Worm (Caenorhabditis elegans) whole organism, L4 larva: ENCODE results near the gene F59D12.5.

Experiments used
- D1046.2 ChIP-seq: fragments of 200-800 bp; sonication (Bioruptor generic); IDR thresholded peaks from 2 replicates; pipeline ENCODE4 v1.3.6; 2022; ENCODE audit warnings: missing genetic modification characterization, missing compliant biosample characterization
- F44E2.7 ChIP-seq: fragments of 200-800 bp; sonication (Bioruptor generic); IDR thresholded peaks from 2 replicates; pipeline ENCODE4 v2.1.2; 2022; ENCODE audit warnings: missing genetic modification characterization, missing compliant biosample characterization
- T20F7.1 ChIP-seq: fragments of 200-800 bp; sonication (Bioruptor generic); optimal IDR thresholded peaks from 2 replicates; lab custom pipeline; 2018; ENCODE audit warnings: mild to moderate bottlenecking, missing genetic modification characterization, missing compliant biosample characterization
- T26A8.4 ChIP-seq: fragments of 200-800 bp; sonication (Bioruptor generic); IDR thresholded peaks from 2 replicates; pipeline ENCODE4 v1.3.6; 2022; ENCODE audit warnings: missing genetic modification characterization, missing compliant biosample characterization
- Y105C5A.15 ChIP-seq: fragments of 200-800 bp; sonication (Bioruptor generic); IDR thresholded peaks from 2 replicates; pipeline ENCODE4 v1.3.6; 2022; ENCODE audit warnings: missing genetic modification characterization, missing compliant biosample characterization
- Y48G9A.11 ChIP-seq: fragments of 200-800 bp; sonication (Bioruptor generic); IDR thresholded peaks from 2 replicates; pipeline ENCODE4 v1.3.6; 2022; ENCODE audit warnings: missing genetic modification reagents, missing genetic modification characterization, missing compliant biosample characterization
- Y75B8A.6 ChIP-seq: fragments of 200-800 bp; sonication (Bioruptor generic); IDR thresholded peaks from 2 replicates; pipeline ENCODE4 v1.3.6; 2022; ENCODE audit warnings: missing genetic modification reagents, missing genetic modification characterization, missing compliant biosample characterization
- aly-2 ChIP-seq: sonication (generic microtip); optimal IDR thresholded peaks from 2 replicates; lab custom pipeline; 2018; ENCODE audit warnings: missing biosample characterization, missing genetic modification characterization
- arid-1 ChIP-seq: fragments of 200-800 bp; sonication (Bioruptor generic); conservative IDR thresholded peaks from 2 replicates; pipeline ENCODE4 v1.3.6; 2022; ENCODE audit warnings: missing genetic modification reagents, missing genetic modification characterization, missing compliant biosample characterization
- attf-4 ChIP-seq: sonication (generic microtip); optimal IDR thresholded peaks from 3 replicates; lab custom pipeline; 2017; ENCODE audit warnings: missing biosample characterization, missing genetic modification characterization
- ceh-20 ChIP-seq: fragments of 200-800 bp; sonication (Bioruptor generic); IDR thresholded peaks from 2 replicates; pipeline ENCODE4 v1.3.6; 2022; ENCODE audit warnings: missing genetic modification reagents, missing genetic modification characterization, missing compliant biosample characterization
- ceh-32 ChIP-seq: sonication (generic microtip); optimal IDR thresholded peaks from 2 replicates; lab custom pipeline; 2016; ENCODE audit warnings: mild to moderate bottlenecking, missing genetic modification characterization, missing compliant biosample characterization; ENCODE audit not compliant: poor library complexity
- ceh-44 ChIP-seq: fragments of 200-800 bp; sonication (Bioruptor generic); IDR thresholded peaks from 2 replicates; pipeline ENCODE4 v1.3.6; 2022; ENCODE audit warnings: missing genetic modification reagents, missing genetic modification characterization, missing compliant biosample characterization
- ceh-62 ChIP-seq: sonication (generic microtip); optimal IDR thresholded peaks from 2 replicates; lab custom pipeline; 2017; ENCODE audit warnings: missing biosample characterization, missing genetic modification characterization
- ceh-82 ChIP-seq: sonication (generic microtip); optimal IDR thresholded peaks from 2 replicates; lab custom pipeline; 2017; ENCODE audit warnings: missing biosample characterization, missing genetic modification characterization
- ces-1 ChIP-seq: fragments of 150-350 bp; sonication (generic microtip); optimal IDR thresholded peaks from 4 replicates; lab custom pipeline; 2014; ENCODE audit warnings: missing biosample characterization, missing genetic modification reagents, missing genetic modification characterization
- cey-2 ChIP-seq: sonication (generic microtip); optimal IDR thresholded peaks from 3 replicates; lab custom pipeline; 2017; ENCODE audit warnings: missing genetic modification characterization, mild to moderate bottlenecking, missing compliant biosample characterization, antibody characterized with exemption, borderline replicate concordance; ENCODE audit not compliant: insufficient read depth
- dmd-8 ChIP-seq: fragments of 200-800 bp; sonication (Bioruptor generic); IDR thresholded peaks from 2 replicates; pipeline ENCODE4 v1.3.6; 2022; ENCODE audit warnings: missing genetic modification characterization, missing compliant biosample characterization
- dpl-1 ChIP-seq: fragments of 150-350 bp; optimal IDR thresholded peaks from 2 replicates; lab custom pipeline; 2014; ENCODE audit warnings: missing biosample characterization, missing genetic modification reagents, missing genetic modification characterization
- fos-1 ChIP-seq: fragments of 150-350 bp; optimal IDR thresholded peaks from 2 replicates; lab custom pipeline; 2014; ENCODE audit warnings: missing biosample characterization, missing genetic modification characterization
- gei-8 ChIP-seq: fragments of 200-800 bp; sonication (Bioruptor generic); optimal IDR thresholded peaks from 2 replicates; lab custom pipeline; 2018; ENCODE audit warnings: mild to moderate bottlenecking, missing genetic modification characterization, missing compliant biosample characterization
- hif-1 ChIP-seq, 2 experiments: sonication (generic microtip); optimal IDR thresholded peaks; 2 replicates each; lab custom pipeline; 2016 to 2017; ENCODE audit warnings: missing compliant biosample characterization in 2 of 2, missing genetic modification characterization in 2 of 2, missing genetic modification reagents in 2 of 2, missing genotype in 2 of 2, mild to moderate bottlenecking in 1 of 2
- hlh-30 ChIP-seq: sonication (generic microtip); optimal IDR thresholded peaks from 2 replicates; lab custom pipeline; 2017; ENCODE audit warnings: antibody characterized with exemption, mild to moderate bottlenecking, missing genetic modification characterization, missing compliant biosample characterization; ENCODE audit not compliant: insufficient read depth
- lin-13 ChIP-seq: fragments of 150-350 bp; optimal IDR thresholded peaks from 2 replicates; lab custom pipeline; 2014; ENCODE audit warnings: missing biosample characterization, missing genetic modification reagents, missing genetic modification characterization
- lin-38 ChIP-seq: fragments of 200-800 bp; sonication (Bioruptor generic); IDR thresholded peaks from 2 replicates; pipeline ENCODE4 v1.3.6; 2022; ENCODE audit warnings: missing genetic modification reagents, missing genetic modification characterization, missing compliant biosample characterization
- madf-5 ChIP-seq, 2 experiments: fragments of 200-800 bp; sonication (Bioruptor generic); IDR thresholded peaks; 2 replicates each; pipeline ENCODE4 v1.3.6; 2022; ENCODE audit warnings: missing compliant biosample characterization in 2 of 2, missing genetic modification characterization in 2 of 2
- mdl-1 ChIP-seq, 2 experiments: fragments of 150-350 bp in 1 of 2; sonication (generic microtip) in 1 of 2; optimal IDR thresholded peaks; 2 replicates each; lab custom pipeline; 2014 to 2017; ENCODE audit warnings: missing biosample characterization in 2 of 2, missing genetic modification characterization in 2 of 2
- mdt-29 ChIP-seq: fragments of 200-800 bp; sonication (Bioruptor generic); IDR thresholded peaks from 2 replicates; pipeline ENCODE4 v1.3.6; 2022; ENCODE audit warnings: missing genetic modification reagents, missing genetic modification characterization, missing compliant biosample characterization
- mxl-2 ChIP-seq: fragments of 200-800 bp; sonication (Bioruptor generic); conservative IDR thresholded peaks from 2 replicates; pipeline ENCODE4 v1.3.6; 2022; ENCODE audit warnings: missing genetic modification reagents, missing genetic modification characterization, missing compliant biosample characterization
- nhr-11 ChIP-seq: fragments of 150-350 bp; optimal IDR thresholded peaks from 2 replicates; lab custom pipeline; 2014; ENCODE audit warnings: missing biosample characterization, missing genetic modification characterization
- nhr-237 ChIP-seq: sonication (generic microtip); optimal IDR thresholded peaks from 2 replicates; lab custom pipeline; 2017; ENCODE audit warnings: missing biosample characterization, missing genetic modification characterization
- nhr-25 ChIP-seq: sonication (generic microtip); optimal IDR thresholded peaks from 2 replicates; lab custom pipeline; 2017; ENCODE audit warnings: missing genetic modification characterization, mild to moderate bottlenecking, missing compliant biosample characterization, antibody characterized with exemption, moderate library complexity, borderline replicate concordance; ENCODE audit not compliant: insufficient read depth
- nhr-28 ChIP-seq: fragments of 150-350 bp; optimal IDR thresholded peaks from 2 replicates; lab custom pipeline; 2014; ENCODE audit warnings: missing biosample characterization, missing genetic modification characterization
- nhr-42 ChIP-seq: fragments of 200-800 bp; sonication (Bioruptor generic); IDR thresholded peaks from 2 replicates; pipeline ENCODE4 v1.3.6; 2022; ENCODE audit warnings: missing genetic modification characterization, missing compliant biosample characterization
- nhr-48 ChIP-seq: sonication (generic microtip); optimal IDR thresholded peaks from 2 replicates; lab custom pipeline; 2016; ENCODE audit warnings: mild to moderate bottlenecking, missing genetic modification characterization, missing compliant biosample characterization
- nhr-6 ChIP-seq: fragments of 150-350 bp; optimal IDR thresholded peaks from 2 replicates; lab custom pipeline; 2014; ENCODE audit warnings: missing biosample characterization, missing genetic modification characterization
- nhr-77 ChIP-seq: fragments of 150-350 bp; optimal IDR thresholded peaks from 2 replicates; lab custom pipeline; 2014; ENCODE audit warnings: missing biosample characterization, missing genetic modification characterization
- pha-4 ChIP-seq, 2 experiments: fragments of 150-350 bp in 1 of 2; fragments of 200-800 bp in 1 of 2; sonication (Bioruptor generic) in 1 of 2; IDR thresholded peaks in 1 of 2; optimal IDR thresholded peaks in 1 of 2; 2 replicates each; pipeline versions ENCODE4 v1.3.6 to Lab custom; 2014 to 2022; ENCODE audit warnings: missing genetic modification characterization in 2 of 2, missing genetic modification reagents in 2 of 2, missing biosample characterization in 1 of 2, missing compliant biosample characterization in 1 of 2
- php-3 ChIP-seq: fragments of 200-800 bp; sonication (Bioruptor generic); IDR thresholded peaks from 2 replicates; pipeline ENCODE4 v1.3.6; 2022; ENCODE audit warnings: missing genetic modification reagents, missing genetic modification characterization, missing compliant biosample characterization
- saeg-2 ChIP-seq: fragments of 200-800 bp; sonication (Bioruptor generic); IDR thresholded peaks from 2 replicates; pipeline ENCODE4 v1.3.6; 2022; ENCODE audit warnings: missing genetic modification reagents, missing genetic modification characterization, missing compliant biosample characterization
- sdz-12 ChIP-seq: fragments of 200-800 bp; sonication (Bioruptor generic); optimal IDR thresholded peaks from 2 replicates; lab custom pipeline; 2018; ENCODE audit warnings: mild to moderate bottlenecking, missing genetic modification characterization, missing compliant biosample characterization
- set-16 ChIP-seq: fragments of 200-800 bp; sonication (Bioruptor generic); IDR thresholded peaks from 2 replicates; pipeline ENCODE4 v1.3.6; 2022; ENCODE audit warnings: missing genetic modification reagents, missing genetic modification characterization, missing compliant biosample characterization
- snpc-1.2 ChIP-seq: fragments of 200-800 bp; sonication (Bioruptor generic); IDR thresholded peaks from 2 replicates; pipeline ENCODE4 v1.3.6; 2022; ENCODE audit warnings: missing genetic modification reagents, missing genetic modification characterization, missing compliant biosample characterization
- spr-1 ChIP-seq: sonication (generic microtip); optimal IDR thresholded peaks from 2 replicates; lab custom pipeline; 2016; ENCODE audit warnings: mild to moderate bottlenecking, missing genetic modification characterization, missing compliant biosample characterization
- spr-3 ChIP-seq: fragments of 200-800 bp; sonication (Bioruptor generic); optimal IDR thresholded peaks from 2 replicates; lab custom pipeline; 2018; ENCODE audit warnings: mild to moderate bottlenecking, missing genetic modification characterization, missing compliant biosample characterization
- unc-39 ChIP-seq: sonication (generic microtip); optimal IDR thresholded peaks from 2 replicates; lab custom pipeline; 2017; ENCODE audit warnings: missing biosample characterization, missing genetic modification characterization
- unc-62 ChIP-seq, 3 experiments: fragments of 150-350 bp in 1 of 3; sonication (generic microtip); optimal IDR thresholded peaks in 2 of 3; peaks in 1 of 3; 1 replicate in 1 of 3; 2 replicates in 2 of 3; lab custom pipeline; 2014 to 2017; ENCODE audit warnings: missing biosample characterization in 3 of 3, missing genetic modification characterization in 3 of 3, missing genetic modification reagents in 3 of 3, missing genotype in 1 of 3
- zag-1 ChIP-seq: fragments of 150-350 bp; optimal IDR thresholded peaks from 2 replicates; lab custom pipeline; 2014; ENCODE audit warnings: missing biosample characterization, missing genetic modification characterization
- zfp-3 ChIP-seq: fragments of 200-800 bp; sonication (Bioruptor generic); conservative IDR thresholded peaks from 2 replicates; pipeline ENCODE4 v1.3.6; 2022; ENCODE audit warnings: missing genetic modification reagents, missing genetic modification characterization, missing compliant biosample characterization

The F59D12.5 gene

DNA sequence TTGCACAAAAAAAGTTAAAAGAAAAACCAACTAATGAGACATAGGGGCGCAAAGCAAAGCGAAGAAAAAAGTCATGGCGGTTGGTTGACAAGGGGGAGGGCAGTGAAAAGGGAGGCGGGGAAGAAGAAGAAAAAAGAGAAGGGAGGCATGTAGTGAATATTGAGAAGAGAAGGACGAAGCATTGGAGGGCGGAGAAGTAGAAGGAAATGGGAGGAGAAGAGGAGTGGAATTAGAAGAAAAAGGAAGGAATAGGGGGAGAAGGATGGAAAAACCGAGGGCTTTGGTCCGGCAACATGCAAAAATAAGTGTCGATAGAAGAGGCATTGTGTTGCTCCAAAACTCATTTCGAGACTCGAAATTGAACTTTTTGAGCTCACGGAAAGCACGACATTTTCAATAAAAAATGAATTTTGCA lies 16.4 kb downstream of the F59D12.5 start (continued):
- peak; percentile 12 for TF ChIP-seq dpl-1 (GFP tag; lab: Kevin White, UChicago)
- TF ChIP-seq madf-5 (GFP tag; IDR thresholded peaks at IDR 0.05; lab: Robert Waterston, UW), result no peak
- no peak for TF ChIP-seq mdt-29 (GFP tag; lab: Robert Waterston, UW)
- no peak for TF ChIP-seq nhr-11
- no peak for TF ChIP-seq attf-4 (tag; lab: Kevin White, UChicago)
- no peak for TF ChIP-seq D1046.2 (GFP tag; lab: Robert Waterston, UW)
- TF ChIP-seq nhr-237 (tag; lab: Kevin White, UChicago), result no peak
- TF ChIP-seq T26A8.4 (GFP tag; lab: Robert Waterston, UW), result no peak
- no peak for TF ChIP-seq nhr-77 (tag; lab: Kevin White, UChicago)
- no peak for TF ChIP-seq Y48G9A.11
- no peak for TF ChIP-seq ces-1 (GFP tag; lab: Kevin White, UChicago)
- no peak for TF ChIP-seq cey-2 (tag; lab: Kevin White, UChicago)
- no peak for TF ChIP-seq lin-13 (GFP tag; lab: Kevin White, UChicago)
- no peak for TF ChIP-seq aly-2
- TF ChIP-seq snpc-1.2 (GFP tag; lab: Robert Waterston, UW), result no peak
- no peak for TF ChIP-seq pha-4 (GFP tag; IDR thresholded peaks at IDR 0.05; lab: Robert Waterston, UW)
- no peak for TF ChIP-seq pha-4 (tag; optimal IDR thresholded peaks at IDR 0.05; lab: Kevin White, UChicago)
- no peak for TF ChIP-seq Y75B8A.6
- no peak for TF ChIP-seq dmd-8 (GFP tag; lab: Robert Waterston, UW)
- TF ChIP-seq ceh-20 (GFP tag; lab: Robert Waterston, UW), result no peak
- no peak for TF ChIP-seq mxl-2 (GFP tag; lab: Robert Waterston, UW)
- TF ChIP-seq nhr-42 (GFP tag; lab: Robert Waterston, UW), result no peak
- no peak for TF ChIP-seq zag-1 (tag; lab: Kevin White, UChicago)
- no peak for TF ChIP-seq ceh-44
- TF ChIP-seq set-16 (GFP tag; lab: Robert Waterston, UW), result peak; percentile 50
- no peak for TF ChIP-seq fos-1
- no peak for TF ChIP-seq ceh-82 (tag; lab: Kevin White, UChicago)
- TF ChIP-seq unc-39, result no peak
- TF ChIP-seq ceh-62 (tag; lab: Kevin White, UChicago), result no peak
- no peak for TF ChIP-seq zfp-3 (GFP tag; lab: Robert Waterston, UW)
- TF ChIP-seq hif-1 (tag; optimal IDR thresholded peaks at IDR 0.05; lab: Kevin White, UChicago), result peak in 1 of 2 experiments; percentile 14
- TF ChIP-seq nhr-6, result no peak
- no peak for TF ChIP-seq ceh-32 (tag; lab: Kevin White, UChicago)
- TF ChIP-seq arid-1, result no peak
- no peak for TF ChIP-seq gei-8 (GFP tag; lab: Kevin White, UChicago)
- TF ChIP-seq hlh-30 (tag; lab: Kevin White, UChicago), result peak; percentile 54
- TF ChIP-seq T20F7.1 (GFP tag; lab: Kevin White, UChicago), result no peak
- TF ChIP-seq sdz-12, result no peak
- no peak for TF ChIP-seq saeg-2 (GFP tag; lab: Robert Waterston, UW)
- TF ChIP-seq spr-1, result no peak
- no peak for TF ChIP-seq nhr-25 (tag; lab: Kevin White, UChicago)
- no peak for TF ChIP-seq F44E2.7
- no peak for TF ChIP-seq Y105C5A.15
- no peak for TF ChIP-seq spr-3
- TF ChIP-seq nhr-28 (tag; lab: Kevin White, UChicago), result peak; percentile 34
- TF ChIP-seq lin-38 (GFP tag; lab: Robert Waterston, UW), result no peak
- no peak for TF ChIP-seq nhr-48 (tag; lab: Kevin White, UChicago)
- peak in 1 of 2 experiments; percentile 16 for TF ChIP-seq mdl-1 (tag; optimal IDR thresholded peaks at IDR 0.05; lab: Kevin White, UChicago)
- TF ChIP-seq unc-62 (GFP tag; optimal IDR thresholded peaks at IDR 0.05 in 1 of 2; lab: Kevin White, UChicago), result peak in 1 of 2 experiments; percentile 89
- no peak for TF ChIP-seq unc-62 (tag; optimal IDR thresholded peaks at IDR 0.05; lab: Kevin White, UChicago)
- no peak for TF ChIP-seq php-3 (GFP tag; lab: Robert Waterston, UW)
